Fruit fly (Drosophila melanogaster): ENCODE results near the gene CG43759.

Gene CG43759

dm6 chrX:18919422-18920029 is 10.6 kb upstream of the CG43759 start:
- TF ChIP-seq CG17801 (GFP tag; optimal IDR thresholded peaks at IDR 0.05; ENCODE audit: partially characterized antibody) = no peak

dm6 chrX:18920642-18921355 is 9.3 kb upstream of the CG43759 start:
- no peak for TF ChIP-seq CG17801 (GFP tag; optimal IDR thresholded peaks at IDR 0.05; ENCODE audit: partially characterized antibody)

- TF ChIP-seq CG17801 (GFP tag; optimal IDR thresholded peaks at IDR 0.05; ENCODE audit: partially characterized antibody) = no peak
These were observed 6.6 kb upstream of the CG43759 start for dm6 chrX:18923531-18923930.

- TF ChIP-seq CG17801 (GFP tag; optimal IDR thresholded peaks at IDR 0.05; ENCODE audit: partially characterized antibody) = no peak
These were observed 5.4 kb upstream of the CG43759 start for dm6 chrX:18924713-18925112.

dm6 chrX:18925685-18926371 is 4.3 kb upstream of the CG43759 start:
- no peak for TF ChIP-seq CG17801 (GFP tag; optimal IDR thresholded peaks at IDR 0.05; ENCODE audit: partially characterized antibody)

- no peak for TF ChIP-seq CG17801 (GFP tag; optimal IDR thresholded peaks at IDR 0.05; ENCODE audit: partially characterized antibody)
These were observed 3.5 kb upstream of the CG43759 start for dm6 chrX:18926372-18927200.

- TF ChIP-seq CG17801 (GFP tag; optimal IDR thresholded peaks at IDR 0.05; ENCODE audit: partially characterized antibody) = no peak
These were observed 1.5 kb upstream of the CG43759 start for dm6 chrX:18928608-18929059.

dm6 chrX:18929430-18929829 is 705 bp upstream of the CG43759 start:
- TF ChIP-seq CG17801 (GFP tag; optimal IDR thresholded peaks at IDR 0.05; ENCODE audit: partially characterized antibody) = no peak

dm6 chrX:18930868-18931267 is 733 bp downstream of the CG43759 start:
- TF ChIP-seq CG17801 (GFP tag; optimal IDR thresholded peaks at IDR 0.05; ENCODE audit: partially characterized antibody) = no peak

dm6 chrX:18933442-18933841 is 3.3 kb downstream of the CG43759 start:
- no peak for TF ChIP-seq CG17801 (GFP tag; optimal IDR thresholded peaks at IDR 0.05; ENCODE audit: partially characterized antibody)

dm6 chrX:18934859-18935258 is 4.7 kb downstream of the CG43759 start:
- no peak for TF ChIP-seq CG17801 (GFP tag; optimal IDR thresholded peaks at IDR 0.05; ENCODE audit: partially characterized antibody)

dm6 chrX:18936606-18937005 is 6.5 kb downstream of the CG43759 start:
- TF ChIP-seq CG17801 (GFP tag; optimal IDR thresholded peaks at IDR 0.05; ENCODE audit: partially characterized antibody) = no peak

dm6 chrX:18938127-18938939 is 8.2 kb downstream of the CG43759 start:
- TF ChIP-seq CG17801 (GFP tag; optimal IDR thresholded peaks at IDR 0.05; ENCODE audit: partially characterized antibody) = no peak

dm6 chrX:18939429-18939828 is 9.3 kb downstream of the CG43759 start:
- TF ChIP-seq CG17801 (GFP tag; optimal IDR thresholded peaks at IDR 0.05; ENCODE audit: partially characterized antibody) = no peak

Measured in ovary, adult (tissue).